Fruit fly (Drosophila melanogaster) whole organism, embryonic: ENCODE data around the gene FRG1.

Experiments
- Atf3 ChIP-seq: fragments of 200-800 bp; sonication (Bioruptor generic); optimal IDR thresholded peaks from 3 replicates; lab custom pipeline; 2016; ENCODE audit warnings: missing biosample characterization, missing genetic modification characterization
- BEAF-32 ChIP-seq: fragments of 200-800 bp; sonication (Bioruptor generic); optimal IDR thresholded peaks from 3 replicates; lab custom pipeline; 2017; ENCODE audit warnings: missing biosample characterization, missing genetic modification characterization, mild to moderate bottlenecking, moderate library complexity, missing genetic modification reagents
- CG12659 ChIP-seq: fragments of 200-800 bp; sonication (Bioruptor generic); optimal IDR thresholded peaks from 3 replicates; lab custom pipeline; 2017; ENCODE audit warnings: mild to moderate bottlenecking, missing biosample characterization, missing genetic modification reagents, missing genetic modification characterization
- CG18011 ChIP-seq: fragments of 200-800 bp; sonication (Bioruptor generic); optimal IDR thresholded peaks from 2 replicates; lab custom pipeline; 2017; ENCODE audit warnings: missing biosample characterization, missing genetic modification characterization, mild to moderate bottlenecking, moderate library complexity, missing genotype
- CG4424 ChIP-seq: fragments of 200-800 bp; sonication (Bioruptor generic); optimal IDR thresholded peaks from 3 replicates; lab custom pipeline; 2016; ENCODE audit warnings: missing biosample characterization, missing genetic modification characterization
- CG5180 ChIP-seq: fragments of 200-800 bp; sonication (Bioruptor generic); optimal IDR thresholded peaks from 3 replicates; lab custom pipeline; 2017; ENCODE audit warnings: missing biosample characterization, missing genetic modification characterization, mild to moderate bottlenecking, moderate library complexity, missing genetic modification reagents
- CG5245 ChIP-seq: fragments of 200-800 bp; sonication (Bioruptor generic); optimal IDR thresholded peaks from 3 replicates; lab custom pipeline; 2016; ENCODE audit warnings: missing biosample characterization, missing genetic modification characterization
- CG6254 ChIP-seq: fragments of 200-800 bp; sonication (Bioruptor generic); optimal IDR thresholded peaks from 3 replicates; lab custom pipeline; 2017; ENCODE audit warnings: mild to moderate bottlenecking, missing biosample characterization, missing genetic modification reagents, missing genetic modification characterization
- CG6765 ChIP-seq: fragments of 200-800 bp; sonication (Bioruptor generic); optimal IDR thresholded peaks from 3 replicates; lab custom pipeline; 2017; ENCODE audit warnings: missing biosample characterization, mild to moderate bottlenecking, missing genetic modification characterization
- CG7928 ChIP-seq: fragments of 200-800 bp; sonication (Bioruptor generic); optimal IDR thresholded peaks from 2 replicates; lab custom pipeline; 2017; ENCODE audit warnings: missing biosample characterization, mild to moderate bottlenecking, missing genetic modification characterization
- CG8924 ChIP-seq: fragments of 200-800 bp; optimal IDR thresholded peaks from 3 replicates; lab custom pipeline; 2019; ENCODE audit warnings: missing biosample characterization, mild to moderate bottlenecking, missing genetic modification characterization, moderate library complexity
- CG9437 ChIP-seq: fragments of 200-800 bp; sonication (Bioruptor generic); optimal IDR thresholded peaks from 2 replicates; lab custom pipeline; 2018; ENCODE audit warnings: missing biosample characterization, mild to moderate bottlenecking, missing genetic modification characterization
- CG9727 ChIP-seq: fragments of 200-800 bp; sonication (Bioruptor generic); optimal IDR thresholded peaks from 3 replicates; lab custom pipeline; 2017; ENCODE audit warnings: missing biosample characterization, mild to moderate bottlenecking, missing genetic modification characterization
- Deaf1 ChIP-seq: fragments of 200-800 bp; optimal IDR thresholded peaks from 3 replicates; lab custom pipeline; 2019; ENCODE audit warnings: missing biosample characterization, mild to moderate bottlenecking, missing genetic modification characterization, moderate library complexity
- Ets97D ChIP-seq: fragments of 200-800 bp; sonication (Bioruptor generic); optimal IDR thresholded peaks from 3 replicates; lab custom pipeline; 2016; ENCODE audit warnings: missing biosample characterization, missing genetic modification characterization
- Fer2 ChIP-seq: fragments of 200-800 bp; sonication (Bioruptor generic); optimal IDR thresholded peaks from 2 replicates; lab custom pipeline; 2018; ENCODE audit warnings: missing biosample characterization, mild to moderate bottlenecking, missing genetic modification characterization, moderate library complexity
- GATAe ChIP-seq: fragments of 200-800 bp; sonication (Bioruptor generic); conservative IDR thresholded peaks from 2 replicates; pipeline ENCODE4 v1.3.6; 2022; ENCODE audit warnings: missing biosample characterization, missing genetic modification characterization
- Hand ChIP-seq: fragments of 200-800 bp; sonication (Bioruptor generic); optimal IDR thresholded peaks from 2 replicates; lab custom pipeline; 2017; ENCODE audit warnings: mild to moderate bottlenecking, missing biosample characterization, missing genetic modification reagents, missing genetic modification characterization
- Lim3 ChIP-seq: fragments of 200-800 bp; sonication (Bioruptor generic); IDR thresholded peaks from 2 replicates; pipeline ENCODE4 v1.3.6; 2022; ENCODE audit warnings: missing biosample characterization, missing genetic modification characterization
- Oaz ChIP-seq: fragments of 200-800 bp; sonication (Bioruptor generic); IDR thresholded peaks from 2 replicates; pipeline ENCODE4 v1.3.6; 2022; ENCODE audit warnings: missing biosample characterization, missing genetic modification characterization
- Optix ChIP-seq: fragments of 200-800 bp; sonication (Bioruptor generic); IDR thresholded peaks from 3 replicates; pipeline ENCODE4 v1.3.6; 2022; ENCODE audit warnings: missing biosample characterization, missing genetic modification characterization
- Scr ChIP-seq: fragments of 200-800 bp; sonication (Bioruptor generic); IDR thresholded peaks from 2 replicates; pipeline ENCODE4 v1.3.6; 2022; ENCODE audit warnings: missing biosample characterization, missing genetic modification characterization; ENCODE audit not compliant: partially characterized antibody
- Side ChIP-seq: fragments of 200-800 bp; sonication (Bioruptor generic); optimal IDR thresholded peaks from 2 replicates; lab custom pipeline; 2016; ENCODE audit warnings: missing biosample characterization, missing genetic modification characterization
- Sox100B ChIP-seq: fragments of 200-800 bp; sonication (Bioruptor generic); optimal IDR thresholded peaks from 3 replicates; lab custom pipeline; 2018; ENCODE audit warnings: missing biosample characterization, mild to moderate bottlenecking, missing genetic modification characterization
- abd-A ChIP-seq: fragments of 200-800 bp; sonication (Bioruptor generic); optimal IDR thresholded peaks from 3 replicates; lab custom pipeline; 2019; ENCODE audit warnings: missing biosample characterization, mild to moderate bottlenecking, missing genetic modification characterization, moderate library complexity
- bsh ChIP-seq, 2 experiments: fragments of 200-800 bp; sonication (Bioruptor generic); optimal IDR thresholded peaks; 2 replicates each; lab custom pipeline; 2017 to 2018; ENCODE audit warnings: mild to moderate bottlenecking in 2 of 2, missing biosample characterization in 2 of 2, missing genetic modification characterization in 2 of 2, moderate library complexity in 1 of 2
- btn ChIP-seq: fragments of 200-800 bp; sonication (Bioruptor generic); optimal IDR thresholded peaks from 2 replicates; lab custom pipeline; 2016; ENCODE audit warnings: missing biosample characterization, missing genetic modification characterization
- crc ChIP-seq: fragments of 200-800 bp; sonication (Bioruptor generic); optimal IDR thresholded peaks from 2 replicates; lab custom pipeline; 2016; ENCODE audit warnings: missing biosample characterization, missing genetic modification characterization
- crp ChIP-seq, 2 experiments: fragments of 200-800 bp; sonication (Bioruptor generic); optimal IDR thresholded peaks; 2 replicates in 1 of 2; 3 replicates in 1 of 2; lab custom pipeline; 2017; ENCODE audit warnings: missing biosample characterization in 2 of 2, missing genetic modification characterization in 2 of 2, mild to moderate bottlenecking in 1 of 2, moderate library complexity in 1 of 2
- da ChIP-seq: fragments of 200-800 bp; sonication (Bioruptor generic); optimal IDR thresholded peaks from 2 replicates; lab custom pipeline; 2016; ENCODE audit warnings: missing biosample characterization, missing genetic modification characterization
- dmrt99B ChIP-seq: fragments of 200-800 bp; sonication (Bioruptor generic); optimal IDR thresholded peaks from 2 replicates; lab custom pipeline; 2018; ENCODE audit warnings: missing biosample characterization, mild to moderate bottlenecking, missing genetic modification characterization, moderate library complexity
- dysf ChIP-seq: fragments of 200-800 bp; sonication (Bioruptor generic); IDR thresholded peaks from 3 replicates; pipeline ENCODE4 v1.3.6; 2022; ENCODE audit warnings: missing biosample characterization, missing genetic modification characterization
- esg ChIP-seq: fragments of 200-800 bp; sonication (Bioruptor generic); conservative IDR thresholded peaks from 2 replicates; pipeline ENCODE4 v1.3.6; 2022; ENCODE audit warnings: missing biosample characterization, missing genetic modification characterization
- fd102C ChIP-seq: fragments of 200-800 bp; sonication (Bioruptor generic); optimal IDR thresholded peaks from 2 replicates; lab custom pipeline; 2018; ENCODE audit warnings: missing biosample characterization, mild to moderate bottlenecking, missing genetic modification characterization, moderate library complexity
- fd96Cb ChIP-seq: fragments of 200-800 bp; sonication (Bioruptor generic); optimal IDR thresholded peaks from 2 replicates; lab custom pipeline; 2018; ENCODE audit warnings: missing biosample characterization, mild to moderate bottlenecking, missing genetic modification characterization, moderate library complexity
- grau ChIP-seq: fragments of 200-800 bp; optimal IDR thresholded peaks from 3 replicates; lab custom pipeline; 2019; ENCODE audit warnings: missing biosample characterization, mild to moderate bottlenecking, missing genetic modification characterization, moderate library complexity
- h ChIP-seq: fragments of >200 bp; optimal IDR thresholded peaks from 2 replicates; lab custom pipeline; 2017
- hbn ChIP-seq: fragments of 200-800 bp; sonication (Bioruptor generic); IDR thresholded peaks from 2 replicates; pipeline ENCODE4 v1.3.6; 2022; ENCODE audit warnings: missing biosample characterization, missing genetic modification characterization; ENCODE audit not compliant: partially characterized antibody
- inv ChIP-seq: fragments of 200-800 bp; sonication (Bioruptor generic); IDR thresholded peaks from 2 replicates; pipeline ENCODE4 v1.3.6; 2022; ENCODE audit warnings: missing biosample characterization, missing genetic modification characterization; ENCODE audit not compliant: partially characterized antibody
- nau ChIP-seq: fragments of 200-800 bp; sonication (Bioruptor generic); optimal IDR thresholded peaks from 3 replicates; lab custom pipeline; 2017; ENCODE audit warnings: missing biosample characterization, mild to moderate bottlenecking, missing genetic modification characterization, missing genetic modification reagents
- nom ChIP-seq: fragments of 200-800 bp; sonication (Bioruptor generic); optimal IDR thresholded peaks from 2 replicates; lab custom pipeline; 2017; ENCODE audit warnings: missing biosample characterization, missing genetic modification characterization, mild to moderate bottlenecking, moderate library complexity, missing genetic modification reagents
- org-1 ChIP-seq: fragments of 200-800 bp; sonication (Bioruptor generic); optimal IDR thresholded peaks from 2 replicates; lab custom pipeline; 2017; ENCODE audit warnings: missing biosample characterization, missing genetic modification characterization
- pho ChIP-seq: fragments of 200-800 bp; sonication (Bioruptor generic); optimal IDR thresholded peaks from 2 replicates; lab custom pipeline; 2016; ENCODE audit warnings: missing biosample characterization, missing genetic modification characterization
- pita ChIP-seq: fragments of 200-800 bp; sonication (Bioruptor generic); optimal IDR thresholded peaks from 2 replicates; lab custom pipeline; 2017; ENCODE audit warnings: missing biosample characterization, mild to moderate bottlenecking, missing genetic modification characterization
- pum ChIP-seq: fragments of 200-800 bp; sonication (Bioruptor generic); optimal IDR thresholded peaks from 2 replicates; lab custom pipeline; 2016; ENCODE audit warnings: missing biosample characterization, missing genetic modification characterization
- sd ChIP-seq: fragments of 200-800 bp; sonication (Bioruptor generic); optimal IDR thresholded peaks from 3 replicates; lab custom pipeline; 2018; ENCODE audit warnings: missing biosample characterization, mild to moderate bottlenecking, missing genetic modification characterization, moderate library complexity
- sob ChIP-seq: fragments of 200-800 bp; sonication (Bioruptor generic); IDR thresholded peaks from 2 replicates; pipeline ENCODE4 v1.3.6; 2022; ENCODE audit warnings: missing biosample characterization, missing genetic modification characterization
- zen ChIP-seq: fragments of 200-800 bp; sonication (Bioruptor generic); optimal IDR thresholded peaks from 3 replicates; lab custom pipeline; 2018; ENCODE audit warnings: missing biosample characterization, mild to moderate bottlenecking, missing genetic modification characterization, moderate library complexity

Gene FRG1

DNA sequence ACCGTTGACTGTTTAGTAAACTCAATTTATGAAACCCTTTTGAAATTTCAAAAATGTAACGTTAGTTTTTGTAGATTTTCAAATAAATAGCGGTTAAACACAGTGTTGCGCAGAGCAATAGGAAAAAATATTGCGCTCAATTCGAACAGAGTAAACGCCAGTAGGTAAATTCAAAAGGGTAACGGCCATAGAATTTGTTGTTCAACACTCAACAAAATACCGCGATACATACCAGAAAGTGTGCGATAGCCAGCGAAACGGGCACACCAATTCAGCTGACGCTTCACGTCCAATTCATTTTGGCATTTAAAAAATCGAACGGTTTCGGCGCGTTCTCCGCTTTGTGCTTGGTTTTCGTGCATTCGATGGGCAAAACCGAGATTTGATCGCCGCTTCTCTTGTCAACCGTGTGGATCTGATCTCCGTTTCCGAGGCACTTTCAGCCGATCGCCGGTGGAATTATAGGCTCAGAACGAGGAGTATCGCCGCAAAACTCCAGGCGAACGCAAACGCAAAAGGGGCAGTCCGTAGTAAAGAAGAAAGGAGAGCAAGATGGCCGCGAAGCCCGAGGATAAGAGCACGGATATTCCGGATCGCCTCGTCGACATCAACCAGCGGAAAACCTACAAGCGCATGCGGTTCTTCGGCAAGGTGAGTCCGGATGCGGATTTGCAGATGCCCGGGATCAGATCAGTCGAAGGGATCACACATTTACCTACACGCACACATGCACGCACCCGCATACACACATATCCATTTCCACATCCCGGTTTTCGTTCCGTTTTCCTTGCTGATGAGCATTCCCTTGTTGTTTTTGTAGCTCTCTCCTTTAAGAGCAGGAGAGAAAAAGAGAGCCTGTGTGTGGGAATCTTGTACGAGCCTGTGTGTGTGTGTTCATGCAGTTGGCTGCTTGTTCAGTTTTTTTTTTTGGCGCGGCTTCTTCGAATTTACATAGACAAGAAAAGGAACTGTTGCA lies 13.3 kb upstream of the FRG1 start (continued):
- TF ChIP-seq pho (GFP tag; lab: Kevin White, UChicago), result peak; percentile 61
- TF ChIP-seq CG6254 (GFP tag; lab: Kevin White, UChicago), result peak; percentile 3
- TF ChIP-seq CG4424 (GFP tag; lab: Kevin White, UChicago), result peak; percentile 39
- no peak for TF ChIP-seq CG7928 (GFP tag; lab: Kevin White, UChicago)
- TF ChIP-seq Hand (GFP tag; lab: Kevin White, UChicago), result no peak
- TF ChIP-seq Deaf1 (tag; lab: Kevin White, UChicago), result no peak
- TF ChIP-seq bsh (GFP tag; optimal IDR thresholded peaks at IDR 0.05; lab: Kevin White, UChicago), result peak in 1 of 2 experiments; percentile 14
- no peak for TF ChIP-seq pita (GFP tag; lab: Kevin White, UChicago)
- TF ChIP-seq CG8924 (tag; lab: Kevin White, UChicago), result no peak
- peak in 1 of 2 experiments; percentile 46 for TF ChIP-seq crp (GFP tag; optimal IDR thresholded peaks at IDR 0.05; lab: Kevin White, UChicago)
- TF ChIP-seq Atf3, result peak; percentile 16
- TF ChIP-seq Optix (GFP tag; lab: Robert Waterston, UW), result no peak
- TF ChIP-seq CG12659 (GFP tag; lab: Kevin White, UChicago), result peak; percentile 73
- no peak for TF ChIP-seq CG6765
- no peak for TF ChIP-seq CG9437 (GFP tag; lab: Kevin White, UChicago)
- no peak for TF ChIP-seq Sox100B (GFP tag; lab: Kevin White, UChicago)
- no peak for TF ChIP-seq org-1 (GFP tag; lab: Kevin White, UChicago)
- no peak for TF ChIP-seq Lim3 (GFP tag; lab: Robert Waterston, UW)
- no peak for TF ChIP-seq h (lab: Kevin White, UChicago)
- TF ChIP-seq da (GFP tag; lab: Kevin White, UChicago), result peak; percentile 28
- no peak for TF ChIP-seq Fer2 (tag; lab: Kevin White, UChicago)
- TF ChIP-seq zen (tag; lab: Kevin White, UChicago), result peak; percentile 3
- TF ChIP-seq inv (GFP tag; lab: Robert Waterston, UW), result peak; percentile 77
- TF ChIP-seq fd102C (GFP tag; lab: Kevin White, UChicago), result no peak
- TF ChIP-seq grau (tag; lab: Kevin White, UChicago), result peak; percentile 36
- no peak for TF ChIP-seq GATAe (GFP tag; lab: Robert Waterston, UW)
- TF ChIP-seq hbn, result peak; percentile 85
- peak; percentile 34; the same call in 1 of the 3 replicates for TF ChIP-seq dysf (GFP tag; lab: Robert Waterston, UW)
- TF ChIP-seq CG5180 (GFP tag; lab: Kevin White, UChicago), result no peak
- no peak for TF ChIP-seq btn (GFP tag; lab: Kevin White, UChicago)
- TF ChIP-seq dmrt99B (tag; lab: Kevin White, UChicago), result no peak
- TF ChIP-seq CG9727 (GFP tag; lab: Kevin White, UChicago), result peak; percentile 34
- no peak for TF ChIP-seq fd96Cb (tag; lab: Kevin White, UChicago)
- no peak for TF ChIP-seq crc (GFP tag; lab: Kevin White, UChicago)
- TF ChIP-seq sob (GFP tag; lab: Robert Waterston, UW), result peak; percentile 81
- TF ChIP-seq abd-A, result no peak
- TF ChIP-seq sd (tag; lab: Kevin White, UChicago), result no peak
- TF ChIP-seq nau, result no peak
- no peak for TF ChIP-seq Oaz
- TF ChIP-seq CG18011 (GFP tag; lab: Kevin White, UChicago), result no peak
- peak; percentile 87 for TF ChIP-seq Ets97D (GFP tag; lab: Kevin White, UChicago)
- peak; percentile 88 for TF ChIP-seq Scr
- TF ChIP-seq nom (GFP tag; lab: Kevin White, UChicago), result no peak
- peak; percentile 93 for TF ChIP-seq BEAF-32 (GFP tag; lab: Kevin White, UChicago)
- no peak for TF ChIP-seq CG5245 (GFP tag; lab: Kevin White, UChicago)
- peak; percentile 60 for TF ChIP-seq pum
- TF ChIP-seq Side (GFP tag; lab: Kevin White, UChicago), result peak; percentile 40
- TF ChIP-seq esg, result no peak
